Fruit fly (Drosophila melanogaster): ENCODE results near the gene pum.

Gene pum

DNA sequence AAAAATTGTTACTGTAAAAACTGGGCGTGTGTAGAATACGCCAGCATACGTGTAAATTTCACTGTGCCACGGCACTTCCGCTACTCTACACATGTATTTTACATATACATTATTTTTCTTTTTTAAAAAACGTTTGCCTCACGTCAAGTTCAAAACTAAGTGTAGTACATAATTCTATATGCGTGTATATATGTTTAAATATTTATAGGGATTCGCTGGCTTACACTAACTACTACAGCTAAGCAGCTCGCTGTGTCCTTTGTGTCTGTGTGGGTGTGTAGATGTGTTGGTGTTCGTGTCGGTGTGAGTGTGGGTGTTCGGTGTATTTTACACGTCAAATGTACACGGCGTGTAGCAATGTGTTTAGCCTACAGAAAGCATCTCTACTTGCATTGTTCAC is 169.1 kb downstream of the pum start (continued):
- TF ChIP-seq Sin3A (optimal IDR thresholded peaks at IDR 0.05) (no peak), dysf (GFP tag; IDR thresholded peaks at IDR 0.05) (no peak), cg (GFP tag; optimal IDR thresholded peaks at IDR 0.05) (peak; percentile 53), CG42726 (GFP tag; IDR thresholded peaks at IDR 0.05; ENCODE audit: partially characterized antibody) (no peak), dmrt99B (tag; optimal IDR thresholded peaks at IDR 0.05) (no peak), Oaz (GFP tag; IDR thresholded peaks at IDR 0.05) (no peak), otp (GFP tag; IDR thresholded peaks at IDR 0.05) (no peak), knrl (GFP tag; IDR thresholded peaks at IDR 0.05; ENCODE audit: partially characterized antibody) (peak; percentile 72), CG13287 (GFP tag; IDR thresholded peaks at IDR 0.05; ENCODE audit: partially characterized antibody) (0 out of 2 replicates have a peak, but pooled peaks have one; percentile 20), D19A (tag; optimal IDR thresholded peaks at IDR 0.05) (no peak), Mrtf (GFP tag; IDR thresholded peaks at IDR 0.05) (no peak), Antp (GFP tag; optimal IDR thresholded peaks at IDR 0.05) (no peak), CG10462 (GFP tag; optimal IDR thresholded peaks at IDR 0.05) (no peak), psq (GFP tag; optimal IDR thresholded peaks at IDR 0.05) (no peak), CG31224 (GFP tag; IDR thresholded peaks at IDR 0.05) (no peak), slp2 (GFP tag; optimal IDR thresholded peaks at IDR 0.05) (no peak), CG6791 (GFP tag; IDR thresholded peaks at IDR 0.05; ENCODE audit: partially characterized antibody) (peak; percentile 71; the same call in 2 of the 3 replicates), gcm (GFP tag; optimal IDR thresholded peaks at IDR 0.05) (no peak), crp (GFP tag; optimal IDR thresholded peaks at IDR 0.05) (no peak), salm (tag; optimal IDR thresholded peaks at IDR 0.05) (no peak), lov (optimal IDR thresholded peaks at IDR 0.05) (no peak), lov (GFP tag; IDR thresholded peaks at IDR 0.05) (no peak), CG16813 (GFP tag; IDR thresholded peaks at IDR 0.05; ENCODE audit: partially characterized antibody) (peak; percentile 71), CG6272 (GFP tag; IDR thresholded peaks at IDR 0.05) (peak; percentile 37; the same call in 1 of the 2 replicates), Six4 (GFP tag; optimal IDR thresholded peaks at IDR 0.05) (no peak), phol (tag; optimal IDR thresholded peaks at IDR 0.05) (no peak), br (optimal IDR thresholded peaks at IDR 0.05) (no peak), inv (GFP tag; IDR thresholded peaks at IDR 0.05; ENCODE audit: partially characterized antibody) (0 out of 2 replicates have a peak, but pooled peaks have one; percentile 42), CG8281 (tag; optimal IDR thresholded peaks at IDR 0.05) (no peak), CoRest (tag; optimal IDR thresholded peaks at IDR 0.05) (no peak), HmgZ (tag; optimal IDR thresholded peaks at IDR 0.05) (no peak), amos (GFP tag; IDR thresholded peaks at IDR 0.05; ENCODE audit: partially characterized antibody) (peak; percentile 70; the same call in 1 of the 2 replicates), Bteb2 (GFP tag; optimal IDR thresholded peaks at IDR 0.05) (no peak), CG4854 (GFP tag; optimal IDR thresholded peaks at IDR 0.05) (no peak), Fer3 (tag; optimal IDR thresholded peaks at IDR 0.05) (no peak), kah (GFP tag; optimal IDR thresholded peaks at IDR 0.05) (no peak), CG13624 (GFP tag; optimal IDR thresholded peaks at IDR 0.05) (no peak), CG10565 (GFP tag; optimal IDR thresholded peaks at IDR 0.05) (no peak), CG4424 (GFP tag; optimal IDR thresholded peaks at IDR 0.05) (no peak), gt (GFP tag; IDR thresholded peaks at IDR 0.05) (no peak), CG2199 (GFP tag; IDR thresholded peaks at IDR 0.05) (0 out of 3 replicates have a peak, but pooled peaks have one; percentile 27), nerfin-2 (GFP tag; IDR thresholded peaks at IDR 0.05; ENCODE audit: partially characterized antibody) (peak; percentile 37; the same call in 1 of the 2 replicates), Dp (GFP tag; optimal IDR thresholded peaks at IDR 0.05) (no peak), CG12219 (GFP tag; optimal IDR thresholded peaks at IDR 0.05) (no peak), luna (GFP tag; optimal IDR thresholded peaks at IDR 0.05) (no peak), CG4730 (GFP tag; IDR thresholded peaks at IDR 0.05) (no peak), sr (GFP tag; IDR thresholded peaks at IDR 0.05) (no peak), CTCF (GFP tag; optimal IDR thresholded peaks at IDR 0.05) (peak; percentile 55), gro (GFP tag; optimal IDR thresholded peaks at IDR 0.05) (no peak), peb (GFP tag; IDR thresholded peaks at IDR 0.05) (no peak), ems (GFP tag; optimal IDR thresholded peaks at IDR 0.05) (no peak), CG12299 (tag; optimal IDR thresholded peaks at IDR 0.05) (no peak)
